Worm (Caenorhabditis elegans): Measurements from ENCODE around the gene F44E7.5.

The F44E7.5 gene

DNA sequence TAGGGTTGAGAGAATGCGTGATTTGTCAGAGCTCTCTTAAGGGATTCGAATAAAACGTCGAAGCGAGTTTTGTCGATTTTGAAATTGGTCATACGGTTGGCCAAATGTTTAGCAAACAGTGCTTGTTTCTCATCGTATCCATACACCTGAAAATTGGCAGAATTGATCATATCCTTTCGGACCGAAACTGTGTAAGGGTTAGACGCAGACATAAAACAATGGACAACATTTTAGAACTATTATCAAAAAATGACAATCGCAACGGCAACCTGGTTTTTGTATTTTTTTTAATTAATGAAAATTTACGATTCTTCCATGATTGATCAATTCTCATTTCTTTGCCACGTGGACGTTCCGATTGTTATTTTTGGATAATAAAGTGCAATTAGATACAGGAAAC lies 6.6 kb downstream of the F44E7.5 start:
- TF ChIP-seq T22C8.4 (GFP tag; IDR thresholded peaks at IDR 0.05) (no peak), flt-1 (GFP tag; IDR thresholded peaks at IDR 0.05) (no peak), ref-1 (GFP tag; conservative IDR thresholded peaks at IDR 0.05) (no peak), klf-2 (GFP tag; conservative IDR thresholded peaks at IDR 0.05) (no peak), ztf-23 (GFP tag; IDR thresholded peaks at IDR 0.05) (no peak), ztf-29 (GFP tag; IDR thresholded peaks at IDR 0.05) (no peak), tab-1 (GFP tag; IDR thresholded peaks at IDR 0.05) (no peak), med-1 (GFP tag; optimal IDR thresholded peaks at IDR 0.05; ENCODE audit: insufficient read depth) (no peak), cog-1 (tag; optimal IDR thresholded peaks at IDR 0.05) (no peak)

DNA sequence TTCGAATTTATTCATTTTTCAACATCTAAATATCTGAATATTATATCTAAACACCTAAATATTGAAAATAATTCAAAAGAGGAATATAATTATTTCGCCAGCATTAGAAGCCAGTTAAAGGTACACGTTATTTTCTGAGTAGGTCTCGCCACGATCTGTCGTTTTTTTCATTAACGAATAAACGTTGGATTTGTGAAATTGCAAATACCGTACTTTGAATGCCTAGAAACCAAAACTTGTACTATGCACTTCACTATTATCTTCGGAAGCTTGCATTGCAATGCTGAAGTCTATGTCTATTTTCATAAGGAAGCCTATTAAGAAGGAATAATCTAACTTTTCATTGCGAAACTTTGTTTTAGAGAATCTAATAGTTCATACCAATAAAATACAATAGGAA lies 8.2 kb downstream of the F44E7.5 start:
- TF ChIP-seq klf-2 (GFP tag; conservative IDR thresholded peaks at IDR 0.05) (no peak), med-1 (GFP tag; optimal IDR thresholded peaks at IDR 0.05; ENCODE audit: insufficient read depth) (no peak), ztf-29 (GFP tag; IDR thresholded peaks at IDR 0.05) (no peak), tab-1 (GFP tag; IDR thresholded peaks at IDR 0.05) (no peak), ref-1 (GFP tag; conservative IDR thresholded peaks at IDR 0.05) (no peak), flt-1 (GFP tag; IDR thresholded peaks at IDR 0.05) (no peak)

ce11 chrV:5771627-5772026 lies 9.1 kb downstream of the F44E7.5 start, which contains the start of gene F44E7.3:
TSS of gene F44E7.3 (plus strand) at chrV:5771945.
- TF ChIP-seq ztf-29 (GFP tag; IDR thresholded peaks at IDR 0.05): no peak
- TF ChIP-seq ztf-23 (GFP tag; IDR thresholded peaks at IDR 0.05): no peak
- no peak for TF ChIP-seq T22C8.4 (GFP tag; IDR thresholded peaks at IDR 0.05)
- TF ChIP-seq flt-1 (GFP tag; IDR thresholded peaks at IDR 0.05): no peak
- no peak for TF ChIP-seq ref-1 (GFP tag; conservative IDR thresholded peaks at IDR 0.05)
- TF ChIP-seq cog-1 (tag; optimal IDR thresholded peaks at IDR 0.05): no peak
- no peak for TF ChIP-seq med-1 (GFP tag; optimal IDR thresholded peaks at IDR 0.05; ENCODE audit: insufficient read depth)
- TF ChIP-seq tab-1 (GFP tag; IDR thresholded peaks at IDR 0.05): no peak
- TF ChIP-seq klf-2 (GFP tag; conservative IDR thresholded peaks at IDR 0.05): no peak

DNA sequence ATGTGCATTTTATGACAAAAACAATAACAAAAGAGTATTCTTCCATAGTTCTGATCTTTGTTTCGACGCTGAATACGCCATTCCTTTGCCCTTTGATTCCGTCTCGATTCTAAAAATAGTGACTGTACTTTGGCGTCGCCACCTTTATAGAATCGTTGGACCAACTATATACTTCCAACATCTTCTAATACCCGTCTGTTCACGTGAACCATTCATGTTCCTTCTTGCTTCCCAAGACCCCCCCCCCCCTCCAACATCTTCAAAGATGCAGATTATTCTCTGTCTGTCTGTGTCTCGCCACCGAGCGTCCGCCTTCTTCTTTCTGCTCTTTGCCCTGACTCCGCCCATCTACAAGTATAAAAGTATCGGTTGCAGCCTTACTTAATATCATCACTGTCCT lies 10.7 kb downstream of the F44E7.5 start:
- TF ChIP-seq ref-1 (GFP tag; conservative IDR thresholded peaks at IDR 0.05) (no peak), cog-1 (tag; optimal IDR thresholded peaks at IDR 0.05) (no peak), med-1 (GFP tag; optimal IDR thresholded peaks at IDR 0.05; ENCODE audit: insufficient read depth) (no peak), ztf-29 (GFP tag; IDR thresholded peaks at IDR 0.05) (no peak), klf-2 (GFP tag; conservative IDR thresholded peaks at IDR 0.05) (no peak), flt-1 (GFP tag; IDR thresholded peaks at IDR 0.05) (no peak), T22C8.4 (GFP tag; IDR thresholded peaks at IDR 0.05) (no peak), tab-1 (GFP tag; IDR thresholded peaks at IDR 0.05) (no peak), ztf-23 (GFP tag; IDR thresholded peaks at IDR 0.05) (no peak)

ce11 chrV:5769500-5769899 lies 11.2 kb downstream of the F44E7.5 start:
- TF ChIP-seq T22C8.4 (GFP tag; IDR thresholded peaks at IDR 0.05) (no peak), tab-1 (GFP tag; IDR thresholded peaks at IDR 0.05) (no peak)

DNA sequence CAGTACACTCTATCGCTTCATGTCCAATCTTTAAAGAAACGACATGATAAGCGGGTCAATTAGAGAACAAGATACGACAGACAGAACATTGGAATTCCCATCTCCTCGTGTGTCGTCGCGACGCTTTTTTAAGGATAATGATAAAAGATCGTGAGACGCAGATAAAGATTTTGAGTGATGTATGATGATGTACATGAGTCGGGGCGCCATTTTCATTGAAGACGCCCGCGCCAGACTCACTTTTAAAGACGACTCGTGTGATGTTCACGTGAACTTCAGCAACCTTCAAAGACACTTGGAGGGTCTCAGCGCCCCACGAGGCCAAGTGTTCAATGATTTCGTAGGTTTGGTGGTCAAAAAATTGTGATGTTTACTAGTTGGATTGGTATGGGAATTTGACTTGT lies 12.4 kb downstream of the F44E7.5 start:
- no peak for TF ChIP-seq T22C8.4 (GFP tag; IDR thresholded peaks at IDR 0.05)
- TF ChIP-seq cog-1 (tag; optimal IDR thresholded peaks at IDR 0.05): no peak
- TF ChIP-seq flt-1 (GFP tag; IDR thresholded peaks at IDR 0.05): no peak
- no peak for TF ChIP-seq med-1 (GFP tag; optimal IDR thresholded peaks at IDR 0.05; ENCODE audit: insufficient read depth)
- no peak for TF ChIP-seq ztf-23 (GFP tag; IDR thresholded peaks at IDR 0.05)
- TF ChIP-seq tab-1 (GFP tag; IDR thresholded peaks at IDR 0.05): no peak
- TF ChIP-seq ref-1 (GFP tag; conservative IDR thresholded peaks at IDR 0.05): no peak
- TF ChIP-seq klf-2 (GFP tag; conservative IDR thresholded peaks at IDR 0.05): no peak
- no peak for TF ChIP-seq ztf-29 (GFP tag; IDR thresholded peaks at IDR 0.05)

ce11 chrV:5765081-5765480 lies 15.6 kb downstream of the F44E7.5 start, which contains the start of gene pgph-2:
TSS of gene pgph-2 (plus strand) at chrV:5765127.
- TF ChIP-seq cog-1 (tag; optimal IDR thresholded peaks at IDR 0.05): no peak
- TF ChIP-seq flt-1 (GFP tag; IDR thresholded peaks at IDR 0.05): no peak
- no peak for TF ChIP-seq tab-1 (GFP tag; IDR thresholded peaks at IDR 0.05)
- TF ChIP-seq ztf-29 (GFP tag; IDR thresholded peaks at IDR 0.05): no peak
- no peak for TF ChIP-seq med-1 (GFP tag; optimal IDR thresholded peaks at IDR 0.05; ENCODE audit: insufficient read depth)
- TF ChIP-seq T22C8.4 (GFP tag; IDR thresholded peaks at IDR 0.05): no peak
- no peak for TF ChIP-seq klf-2 (GFP tag; conservative IDR thresholded peaks at IDR 0.05)
- TF ChIP-seq ztf-23 (GFP tag; IDR thresholded peaks at IDR 0.05): no peak
- TF ChIP-seq ref-1 (GFP tag; conservative IDR thresholded peaks at IDR 0.05): no peak

DNA sequence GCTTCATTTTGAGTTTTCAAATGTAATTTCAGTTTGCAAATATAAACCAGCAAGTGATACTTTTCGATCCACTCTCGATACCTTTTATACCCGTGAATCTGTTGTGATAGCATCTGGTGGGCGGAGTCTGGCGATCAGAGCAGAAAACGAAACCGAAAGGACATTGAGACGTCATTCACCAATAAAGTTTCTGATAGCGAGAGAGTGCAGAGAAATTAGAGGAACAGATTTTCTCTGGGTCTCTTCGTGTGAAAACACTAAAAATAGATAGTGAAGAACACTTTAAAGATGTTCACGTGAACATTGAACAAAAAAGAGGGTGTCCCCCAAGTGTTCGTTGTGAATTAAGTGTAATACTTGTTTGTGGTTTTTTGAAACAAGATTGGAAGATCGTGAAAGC lies 16.9 kb downstream of the F44E7.5 start, which contains the start of gene pgph-3:
pgph-3 (minus strand) TSS at position 60 of the 400 bp plus-strand sequence.
- TF ChIP-seq tab-1 (GFP tag; IDR thresholded peaks at IDR 0.05) (no peak), T22C8.4 (GFP tag; IDR thresholded peaks at IDR 0.05) (no peak), klf-2 (GFP tag; conservative IDR thresholded peaks at IDR 0.05) (no peak), flt-1 (GFP tag; IDR thresholded peaks at IDR 0.05) (no peak), ref-1 (GFP tag; conservative IDR thresholded peaks at IDR 0.05) (no peak), ztf-23 (GFP tag; IDR thresholded peaks at IDR 0.05) (no peak), ztf-29 (GFP tag; IDR thresholded peaks at IDR 0.05) (no peak), cog-1 (tag; optimal IDR thresholded peaks at IDR 0.05) (no peak), med-1 (GFP tag; optimal IDR thresholded peaks at IDR 0.05; ENCODE audit: insufficient read depth) (no peak)

ce11 chrV:5760132-5760531 lies 20.6 kb downstream of the F44E7.5 start, which contains the start of gene C53A3.1:
TSS of gene C53A3.1 (minus strand) at chrV:5760232.
- TF ChIP-seq ztf-23 (GFP tag; IDR thresholded peaks at IDR 0.05): no peak
- no peak for TF ChIP-seq klf-2 (GFP tag; conservative IDR thresholded peaks at IDR 0.05)
- no peak for TF ChIP-seq ref-1 (GFP tag; conservative IDR thresholded peaks at IDR 0.05)

DNA sequence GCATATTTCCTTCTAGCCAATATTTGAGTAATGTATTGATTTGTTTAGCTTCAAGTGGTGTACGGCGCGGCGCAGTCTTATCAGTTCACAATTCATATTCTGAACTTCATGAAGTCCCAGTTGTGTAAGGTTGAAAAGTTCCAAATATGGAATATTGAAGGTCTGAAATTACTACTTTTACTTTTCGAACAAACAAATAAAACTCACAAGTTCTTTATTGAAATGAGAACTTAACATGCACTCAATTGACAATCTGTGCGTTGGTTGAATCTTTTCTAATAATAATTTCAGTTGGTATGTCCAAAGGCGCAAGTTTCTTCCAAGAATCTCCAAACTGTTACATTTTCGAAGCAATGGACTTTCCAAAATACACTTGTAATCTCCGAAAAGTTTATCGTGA lies 21.9 kb downstream of the F44E7.5 start, which contains the start of gene C53A3.4:
C53A3.4 (minus strand) TSS at position 101 of the 400 bp plus-strand sequence.
- TF ChIP-seq klf-2 (GFP tag; conservative IDR thresholded peaks at IDR 0.05): no peak
- TF ChIP-seq med-1 (GFP tag; optimal IDR thresholded peaks at IDR 0.05; ENCODE audit: insufficient read depth): no peak
- no peak for TF ChIP-seq tab-1 (GFP tag; IDR thresholded peaks at IDR 0.05)
- TF ChIP-seq flt-1 (GFP tag; IDR thresholded peaks at IDR 0.05): no peak
- no peak for TF ChIP-seq T22C8.4 (GFP tag; IDR thresholded peaks at IDR 0.05)
- TF ChIP-seq ztf-23 (GFP tag; IDR thresholded peaks at IDR 0.05): no peak
- no peak for TF ChIP-seq ref-1 (GFP tag; conservative IDR thresholded peaks at IDR 0.05)
- no peak for TF ChIP-seq ztf-29 (GFP tag; IDR thresholded peaks at IDR 0.05)
- no peak for TF ChIP-seq cog-1 (tag; optimal IDR thresholded peaks at IDR 0.05)

All from whole organism, midembryonic.